Worm (Caenorhabditis elegans) whole organism, young adult: Measurements from ENCODE around the gene hst-3.2.
A peak's percentile ranks its signal among the peaks of the same experiment; 100 is the strongest.

ENCODE experiments used
- B0261.1 ChIP-seq: sonication (generic microtip); optimal IDR thresholded peaks from 2 replicates; lab custom pipeline; 2016; ENCODE audit warnings: mild to moderate bottlenecking, missing genetic modification characterization, moderate library complexity, missing compliant biosample characterization
- C06A6.2 ChIP-seq: fragments of 200-800 bp; sonication (Bioruptor generic); conservative IDR thresholded peaks from 2 replicates; pipeline ENCODE4 v1.3.6; 2022; ENCODE audit warnings: missing genetic modification characterization, missing compliant biosample characterization
- D2030.7 ChIP-seq: fragments of 200-800 bp; sonication (Bioruptor generic); IDR thresholded peaks from 2 replicates; pipeline ENCODE4 v1.3.6; 2022; ENCODE audit warnings: missing genetic modification reagents, missing genetic modification characterization, missing compliant biosample characterization
- F22D6.2 ChIP-seq: sonication (generic microtip); optimal IDR thresholded peaks from 2 replicates; lab custom pipeline; 2016; ENCODE audit warnings: mild to moderate bottlenecking, missing genetic modification characterization, missing compliant biosample characterization
- F23B12.7 ChIP-seq: sonication (generic microtip); optimal IDR thresholded peaks from 2 replicates; lab custom pipeline; 2017; ENCODE audit warnings: missing genetic modification characterization, mild to moderate bottlenecking, missing compliant biosample characterization, antibody characterized with exemption, moderate library complexity; ENCODE audit not compliant: insufficient read depth
- Y53F4B.3 ChIP-seq: fragments of 200-800 bp; sonication (Bioruptor generic); IDR thresholded peaks from 2 replicates; pipeline ENCODE4 v1.3.6; 2022; ENCODE audit warnings: missing genetic modification reagents, missing genetic modification characterization, missing compliant biosample characterization
- Y67H2A.10 ChIP-seq: fragments of 200-800 bp; sonication (Bioruptor generic); conservative IDR thresholded peaks from 2 replicates; pipeline ENCODE4 v1.3.6; 2022; ENCODE audit warnings: missing genetic modification reagents, missing genetic modification characterization, missing compliant biosample characterization
- Y95B8A.8 ChIP-seq: fragments of 200-800 bp; sonication (Bioruptor generic); IDR thresholded peaks from 2 replicates; pipeline ENCODE4 v1.3.6; 2022; ENCODE audit warnings: missing genetic modification reagents, missing genetic modification characterization, missing compliant biosample characterization
- ZK185.1 ChIP-seq: sonication (generic microtip); optimal IDR thresholded peaks from 2 replicates; lab custom pipeline; 2016; ENCODE audit warnings: mild to moderate bottlenecking, missing genetic modification characterization, missing compliant biosample characterization; ENCODE audit not compliant: poor library complexity, severe bottlenecking
- ama-1 ChIP-seq, 3 experiments: fragments of 150-350 bp in 1 of 3; sonication (generic microtip) in 2 of 3; optimal IDR thresholded peaks; 2 replicates each; lab custom pipeline; 2014 to 2018; ENCODE audit warnings: missing biosample characterization in 2 of 3, missing genetic modification characterization in 2 of 3, missing genetic modification reagents in 2 of 3
- athp-1 ChIP-seq: sonication (generic microtip); optimal IDR thresholded peaks from 2 replicates; lab custom pipeline; 2017; ENCODE audit warnings: mild to moderate bottlenecking, missing genetic modification characterization, missing compliant biosample characterization
- attf-6 ChIP-seq: fragments of 200-800 bp; sonication (Bioruptor generic); IDR thresholded peaks from 2 replicates; pipeline ENCODE4 v1.3.6; 2022; ENCODE audit warnings: missing genetic modification reagents, missing genetic modification characterization, missing compliant biosample characterization
- bed-1 ChIP-seq: fragments of 200-800 bp; sonication (Bioruptor generic); IDR thresholded peaks from 2 replicates; pipeline ENCODE4 v1.3.6; 2022; ENCODE audit warnings: missing genetic modification reagents, missing genetic modification characterization, missing compliant biosample characterization
- cebp-1 ChIP-seq, 2 experiments: fragments of 200-800 bp in 1 of 2; sonication (Bioruptor generic) in 1 of 2; sonication (generic microtip) in 1 of 2; IDR thresholded peaks in 1 of 2; optimal IDR thresholded peaks in 1 of 2; 2 replicates each; pipeline versions ENCODE4 v1.3.6 to Lab custom; 2017 to 2022; ENCODE audit warnings: missing compliant biosample characterization in 2 of 2, missing genetic modification characterization in 2 of 2, mild to moderate bottlenecking in 1 of 2, missing genetic modification reagents in 1 of 2, moderate library complexity in 1 of 2
- ceh-27 ChIP-seq: fragments of 200-800 bp; sonication (Bioruptor generic); optimal IDR thresholded peaks from 2 replicates; lab custom pipeline; 2018; ENCODE audit warnings: mild to moderate bottlenecking, missing genetic modification characterization, moderate library complexity, missing compliant biosample characterization
- egl-44 ChIP-seq: fragments of 200-800 bp; sonication (Bioruptor generic); IDR thresholded peaks from 2 replicates; pipeline ENCODE4 v1.3.6; 2022; ENCODE audit warnings: missing genetic modification reagents, missing genetic modification characterization, missing compliant biosample characterization
- ekl-4 ChIP-seq: fragments of 200-800 bp; sonication (Bioruptor generic); IDR thresholded peaks from 2 replicates; pipeline ENCODE4 v1.3.6; 2022; ENCODE audit warnings: missing genetic modification reagents, missing genetic modification characterization, missing compliant biosample characterization
- let-526 ChIP-seq: fragments of 200-800 bp; sonication (Bioruptor generic); IDR thresholded peaks from 2 replicates; pipeline ENCODE4 v1.3.6; 2022; ENCODE audit warnings: missing genetic modification reagents, missing genetic modification characterization, missing compliant biosample characterization
- lin-40 ChIP-seq: sonication (generic microtip); optimal IDR thresholded peaks from 2 replicates; lab custom pipeline; 2016; ENCODE audit warnings: missing genetic modification characterization, mild to moderate bottlenecking, missing compliant biosample characterization, missing genotype, missing genetic modification reagents
- lir-1 ChIP-seq: fragments of 200-800 bp; sonication (Bioruptor generic); conservative IDR thresholded peaks from 2 replicates; pipeline ENCODE4 v1.3.6; 2022; ENCODE audit warnings: missing genetic modification reagents, missing genetic modification characterization, missing compliant biosample characterization
- lsl-1 ChIP-seq: fragments of 200-800 bp; sonication (Bioruptor generic); optimal IDR thresholded peaks from 2 replicates; lab custom pipeline; 2018; ENCODE audit warnings: mild to moderate bottlenecking, missing genetic modification characterization, moderate library complexity, missing compliant biosample characterization
- madf-10 ChIP-seq: sonication (generic microtip); optimal IDR thresholded peaks from 2 replicates; lab custom pipeline; 2016; ENCODE audit warnings: mild to moderate bottlenecking, missing genetic modification characterization, missing compliant biosample characterization
- madf-3 ChIP-seq: fragments of 200-800 bp; sonication (Bioruptor generic); IDR thresholded peaks from 2 replicates; pipeline ENCODE4 v1.3.6; 2022; ENCODE audit warnings: missing genetic modification reagents, missing genetic modification characterization, missing compliant biosample characterization
- madf-8 ChIP-seq: fragments of 200-800 bp; sonication (Bioruptor generic); conservative IDR thresholded peaks from 2 replicates; pipeline ENCODE4 v1.3.6; 2022; ENCODE audit warnings: missing genetic modification reagents, missing genetic modification characterization, missing compliant biosample characterization
- mcd-1 ChIP-seq: fragments of 200-800 bp; sonication (Bioruptor generic); IDR thresholded peaks from 2 replicates; pipeline ENCODE4 v1.3.6; 2022; ENCODE audit warnings: missing genetic modification reagents, missing genetic modification characterization, missing compliant biosample characterization
- mes-4 ChIP-seq: sonication (generic microtip); optimal IDR thresholded peaks from 2 replicates; lab custom pipeline; 2016; ENCODE audit warnings: missing genotype, missing genetic modification characterization, missing compliant biosample characterization
- mxl-1 ChIP-seq: sonication (generic microtip); optimal IDR thresholded peaks from 2 replicates; lab custom pipeline; 2016; ENCODE audit warnings: missing genetic modification characterization, missing compliant biosample characterization
- nfyb-1 ChIP-seq: fragments of 200-800 bp; sonication (Bioruptor generic); IDR thresholded peaks from 2 replicates; pipeline ENCODE4 v1.3.6; 2022; ENCODE audit warnings: missing genetic modification reagents, missing genetic modification characterization, missing compliant biosample characterization
- nhr-80 ChIP-seq: sonication (generic microtip); optimal IDR thresholded peaks from 2 replicates; lab custom pipeline; 2016; ENCODE audit warnings: missing genetic modification characterization, missing compliant biosample characterization
- pbrm-1 ChIP-seq: fragments of 200-800 bp; sonication (Bioruptor generic); IDR thresholded peaks from 2 replicates; pipeline ENCODE4 v1.3.6; 2022; ENCODE audit warnings: missing genetic modification reagents, missing genetic modification characterization, missing compliant biosample characterization
- rec-8 ChIP-seq, 2 experiments: sonication (generic microtip); optimal IDR thresholded peaks; 2 replicates each; lab custom pipeline; 2016; ENCODE audit warnings: mild to moderate bottlenecking in 2 of 2, missing genetic modification characterization in 2 of 2, missing genetic modification reagents in 2 of 2, missing genotype in 2 of 2, missing biosample characterization in 1 of 2, missing compliant biosample characterization in 1 of 2, moderate library complexity in 1 of 2
- rpc-1 ChIP-seq, 2 experiments: fragments of 150-350 bp in 1 of 2; sonication (generic microtip) in 1 of 2; optimal IDR thresholded peaks; 2 replicates each; lab custom pipeline; 2014 to 2018; ENCODE audit warnings: missing biosample characterization in 1 of 2, missing genetic modification characterization in 1 of 2, missing genetic modification reagents in 1 of 2, missing genotype in 1 of 2
- sdz-38 ChIP-seq: sonication (generic microtip); optimal IDR thresholded peaks from 2 replicates; lab custom pipeline; 2016; ENCODE audit warnings: missing genotype, missing genetic modification characterization, missing compliant biosample characterization
- sptf-2 ChIP-seq: fragments of 200-800 bp; sonication (Bioruptor generic); optimal IDR thresholded peaks from 2 replicates; lab custom pipeline; 2018; ENCODE audit warnings: mild to moderate bottlenecking, missing genetic modification characterization, missing compliant biosample characterization
- tbp1 ChIP-seq: fragments of 200-800 bp; sonication (Bioruptor generic); optimal IDR thresholded peaks from 2 replicates; lab custom pipeline; 2018; ENCODE audit warnings: mild to moderate bottlenecking, missing genetic modification characterization, missing compliant biosample characterization
- tbx-9 ChIP-seq: sonication (generic microtip); optimal IDR thresholded peaks from 2 replicates; lab custom pipeline; 2016; ENCODE audit warnings: borderline replicate concordance, missing genetic modification characterization, inconsistent platforms, missing compliant biosample characterization
- tlf-1 ChIP-seq: fragments of 200-800 bp; sonication (Bioruptor generic); optimal IDR thresholded peaks from 2 replicates; lab custom pipeline; 2018; ENCODE audit warnings: mild to moderate bottlenecking, missing genetic modification characterization, missing compliant biosample characterization
- unc-62 ChIP-seq: fragments of 150-350 bp; optimal IDR thresholded peaks from 2 replicates; lab custom pipeline; 2014; ENCODE audit warnings: missing biosample characterization, missing genetic modification reagents, missing genetic modification characterization
- xnd-1 ChIP-seq: sonication (generic microtip); optimal IDR thresholded peaks from 2 replicates; lab custom pipeline; 2016; ENCODE audit warnings: missing genotype, missing genetic modification reagents, missing genetic modification characterization, missing compliant biosample characterization
- zfh-2 ChIP-seq: fragments of 200-800 bp; sonication (Bioruptor generic); conservative IDR thresholded peaks from 2 replicates; pipeline ENCODE4 v1.3.6; 2022; ENCODE audit warnings: missing genetic modification reagents, missing genetic modification characterization, missing compliant biosample characterization
- zim-3 ChIP-seq: sonication (generic microtip); optimal IDR thresholded peaks from 2 replicates; lab custom pipeline; 2017; ENCODE audit warnings: mild to moderate bottlenecking, missing genetic modification characterization, moderate library complexity, missing compliant biosample characterization
- ztf-26 ChIP-seq: sonication (generic microtip); optimal IDR thresholded peaks from 2 replicates; lab custom pipeline; 2017; ENCODE audit warnings: missing genetic modification characterization, missing compliant biosample characterization
- ztf-6 ChIP-seq: fragments of 200-800 bp; sonication (Bioruptor generic); IDR thresholded peaks from 2 replicates; pipeline ENCODE4 v1.3.6; 2022; ENCODE audit warnings: missing genetic modification reagents, missing genetic modification characterization, missing compliant biosample characterization

Gene hst-3.2

ce11 chrX:2923888-2924287, at the start of gene hst-3.2:
Gene hst-3.2 (minus strand): TSS chrX:2923988.
- TF ChIP-seq Y67H2A.10 (GFP tag; lab: Robert Waterston, UW) (no peak), rpc-1 (optimal IDR thresholded peaks at IDR 0.05; lab: Kevin White, UChicago) (no peak), rpc-1 (tag; optimal IDR thresholded peaks at IDR 0.05; lab: Kevin White, UChicago) (no peak), mes-4 (tag; lab: Kevin White, UChicago) (no peak), lsl-1 (GFP tag; lab: Kevin White, UChicago) (no peak)

- TF ChIP-seq zfh-2 (GFP tag; lab: Robert Waterston, UW) = no peak
- peak; percentile 56 for TF ChIP-seq ekl-4
- TF ChIP-seq madf-3 = 0 out of 2 replicates have a peak, but pooled peaks have one; percentile 11
- TF ChIP-seq tbp1 (GFP tag; lab: Kevin White, UChicago) = no peak
- TF ChIP-seq unc-62 = peak; percentile 29
- TF ChIP-seq nhr-80 (tag; lab: Kevin White, UChicago) = peak; percentile 43
- peak; percentile 17 for TF ChIP-seq tlf-1 (GFP tag; lab: Kevin White, UChicago)
- TF ChIP-seq zim-3 = no peak
- TF ChIP-seq Y95B8A.8 (GFP tag; lab: Robert Waterston, UW) = no peak
- TF ChIP-seq madf-10 (tag; lab: Kevin White, UChicago) = peak; percentile 4
- TF ChIP-seq xnd-1 (tag; lab: Kevin White, UChicago) = no peak
- no peak for TF ChIP-seq C06A6.2 (GFP tag; lab: Robert Waterston, UW)
- TF ChIP-seq pbrm-1 (GFP tag; lab: Robert Waterston, UW) = peak; percentile 9; the same call in 1 of the 2 replicates
- TF ChIP-seq ama-1 (optimal IDR thresholded peaks at IDR 0.05; lab: Kevin White, UChicago) = peak; percentile 49
- TF ChIP-seq ama-1 (GFP tag; optimal IDR thresholded peaks at IDR 0.05; lab: Kevin White, UChicago) = no peak
- TF ChIP-seq lsl-1 (GFP tag; lab: Kevin White, UChicago) = no peak
- no peak for TF ChIP-seq cebp-1 (GFP tag; IDR thresholded peaks at IDR 0.05; lab: Robert Waterston, UW)
- TF ChIP-seq cebp-1 (tag; optimal IDR thresholded peaks at IDR 0.05; lab: Kevin White, UChicago) = peak; percentile 53
- TF ChIP-seq let-526 (GFP tag; lab: Robert Waterston, UW) = no peak
- TF ChIP-seq B0261.1 (tag; lab: Kevin White, UChicago) = no peak
- no peak for TF ChIP-seq egl-44 (GFP tag; lab: Robert Waterston, UW)
- TF ChIP-seq sptf-2 (GFP tag; lab: Kevin White, UChicago) = no peak
- TF ChIP-seq lin-40 (tag; lab: Kevin White, UChicago) = peak; percentile 32
- peak; percentile 37 for TF ChIP-seq ZK185.1 (tag; lab: Kevin White, UChicago)
- TF ChIP-seq mcd-1 (GFP tag; lab: Robert Waterston, UW) = no peak
- peak; percentile 40 for TF ChIP-seq ztf-26 (tag; lab: Kevin White, UChicago)
- peak; percentile 34 for TF ChIP-seq F22D6.2 (tag; lab: Kevin White, UChicago)
- TF ChIP-seq ceh-27 (GFP tag; lab: Kevin White, UChicago) = peak; percentile 12
- peak; percentile 57; the same call in 1 of the 2 replicates for TF ChIP-seq nfyb-1 (GFP tag; lab: Robert Waterston, UW)
- TF ChIP-seq F23B12.7 (tag; lab: Kevin White, UChicago) = peak; percentile 3
- TF ChIP-seq bed-1 (GFP tag; lab: Robert Waterston, UW) = no peak
Observed at ce11 chrX:2972272-2973042, 48.7 kb upstream of the hst-3.2 start.

- TF ChIP-seq ztf-6 (GFP tag; lab: Robert Waterston, UW) (0 out of 2 replicates have a peak, but pooled peaks have one; percentile 9), madf-8 (GFP tag; lab: Robert Waterston, UW) (no peak), lir-1 (GFP tag; lab: Robert Waterston, UW) (peak; percentile 78), lsl-1 (GFP tag; lab: Kevin White, UChicago) (no peak), tbx-9 (no peak), sdz-38 (no peak), F22D6.2 (tag; lab: Kevin White, UChicago) (no peak), D2030.7 (no peak), attf-6 (no peak), athp-1 (peak; percentile 66), mxl-1 (tag; lab: Kevin White, UChicago) (peak; percentile 52), rec-8 (tag; optimal IDR thresholded peaks at IDR 0.05; lab: Kevin White, UChicago) (no peak), B0261.1 (tag; lab: Kevin White, UChicago) (no peak), Y53F4B.3 (GFP tag; lab: Robert Waterston, UW) (no peak)
Observed at ce11 chrX:2971542-2971988, 47.8 kb upstream of the hst-3.2 start.
